Fruit fly (Drosophila melanogaster) Kc167 (cell line): Measurements from ENCODE around the gene CG31142.

ENCODE experiments used
- Myc ChIP-seq: fragments of >200 bp; optimal IDR thresholded peaks from 2 replicates; lab custom pipeline; 2017; ENCODE audit warnings: missing external identifiers
- Sin3A ChIP-seq: fragments of >200 bp; optimal IDR thresholded peaks from 2 replicates; lab custom pipeline; 2018; ENCODE audit warnings: missing external identifiers
- h ChIP-seq: fragments of >200 bp; optimal IDR thresholded peaks from 3 replicates; lab custom pipeline; 2018; ENCODE audit warnings: missing external identifiers
- insv ChIP-seq: fragments of >200 bp; optimal IDR thresholded peaks from 3 replicates; lab custom pipeline; 2018; ENCODE audit warnings: missing external identifiers
- psq ChIP-seq: fragments of >200 bp; optimal IDR thresholded peaks from 2 replicates; lab custom pipeline; 2017; ENCODE audit warnings: missing external identifiers

DNA sequence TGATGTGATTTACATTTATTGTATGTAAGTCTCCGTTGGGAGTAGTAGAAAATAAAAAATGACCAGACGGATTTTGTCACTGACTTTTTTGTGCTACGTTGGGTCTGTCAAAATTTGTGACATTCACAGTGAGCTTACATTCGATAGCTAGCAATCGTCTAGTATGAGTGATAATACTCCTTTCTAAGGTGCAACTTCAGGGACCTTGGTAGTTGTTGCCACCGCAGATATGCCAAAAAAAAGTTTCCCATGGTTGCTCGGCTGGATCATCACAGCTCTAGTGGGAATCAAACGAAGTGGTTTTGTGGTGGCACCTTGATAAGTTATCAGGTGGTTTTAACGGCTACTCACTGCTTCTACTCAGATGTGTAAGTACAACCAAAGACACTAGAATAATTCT is 35.6 kb upstream of the CG31142 start, which contains the start of gene tbrd-1:
- no peak for TF ChIP-seq insv
- TF ChIP-seq psq = no peak
- TF ChIP-seq h (lab: Kevin White, UChicago) = no peak
- TF ChIP-seq Sin3A = no peak
- no peak for TF ChIP-seq Myc
